Fruit fly (Drosophila melanogaster) whole organism, embryonic: ENCODE measurements around the gene HipHop.

Experiments used
- Asciz ChIP-seq: fragments of 200-800 bp; sonication (Bioruptor generic); optimal IDR thresholded peaks from 2 replicates; lab custom pipeline; 2017; ENCODE audit warnings: missing biosample characterization, mild to moderate bottlenecking, missing genetic modification characterization, missing genetic modification reagents
- B-H2 ChIP-seq: fragments of 200-800 bp; sonication (Bioruptor generic); optimal IDR thresholded peaks from 2 replicates; lab custom pipeline; 2018; ENCODE audit warnings: missing biosample characterization, mild to moderate bottlenecking, missing genetic modification characterization
- CG10147 ChIP-seq: fragments of 200-800 bp; sonication (Bioruptor generic); optimal IDR thresholded peaks from 2 replicates; lab custom pipeline; 2019; ENCODE audit warnings: missing biosample characterization, mild to moderate bottlenecking, missing genetic modification characterization, moderate library complexity
- CG1024 ChIP-seq: fragments of 200-800 bp; sonication (Bioruptor generic); IDR thresholded peaks from 2 replicates; pipeline ENCODE4 v1.3.6; 2022; ENCODE audit warnings: missing biosample characterization, missing genetic modification characterization
- CG12071 ChIP-seq: fragments of 200-800 bp; sonication (Bioruptor generic); optimal IDR thresholded peaks from 3 replicates; lab custom pipeline; 2018; ENCODE audit warnings: missing biosample characterization, mild to moderate bottlenecking, missing genetic modification characterization
- CG12391 ChIP-seq: fragments of 200-800 bp; sonication (Bioruptor generic); optimal IDR thresholded peaks from 3 replicates; lab custom pipeline; 2018; ENCODE audit warnings: missing biosample characterization, mild to moderate bottlenecking, missing genetic modification characterization, moderate library complexity
- CG13624 ChIP-seq: fragments of 200-800 bp; sonication (Bioruptor generic); optimal IDR thresholded peaks from 2 replicates; lab custom pipeline; 2016; ENCODE audit warnings: missing biosample characterization, missing genetic modification characterization
- CG15514 ChIP-seq: fragments of 200-800 bp; sonication (Bioruptor generic); optimal IDR thresholded peaks from 3 replicates; lab custom pipeline; 2017; ENCODE audit warnings: missing biosample characterization, missing genetic modification characterization, mild to moderate bottlenecking, moderate library complexity, missing genetic modification reagents
- CG1602 ChIP-seq: fragments of 200-800 bp; sonication (Bioruptor generic); optimal IDR thresholded peaks from 3 replicates; lab custom pipeline; 2016; ENCODE audit warnings: missing biosample characterization, missing genetic modification characterization
- CG17385 ChIP-seq: fragments of 200-800 bp; sonication (Bioruptor generic); optimal IDR thresholded peaks from 3 replicates; lab custom pipeline; 2018; ENCODE audit warnings: missing biosample characterization, mild to moderate bottlenecking, missing genetic modification characterization
- CG18476 ChIP-seq: fragments of 200-800 bp; sonication (Bioruptor generic); optimal IDR thresholded peaks from 2 replicates; lab custom pipeline; 2016; ENCODE audit warnings: missing biosample characterization, mild to moderate bottlenecking, missing genetic modification characterization
- CG2120 ChIP-seq: fragments of 200-800 bp; sonication (Bioruptor generic); optimal IDR thresholded peaks from 3 replicates; lab custom pipeline; 2016; ENCODE audit warnings: missing biosample characterization, missing genetic modification characterization
- CG2889 ChIP-seq: fragments of 200-800 bp; sonication (Bioruptor generic); IDR thresholded peaks from 3 replicates; pipeline ENCODE4 v1.3.6; 2022; ENCODE audit warnings: missing biosample characterization, missing genetic modification characterization
- CG3726 ChIP-seq: fragments of 200-800 bp; sonication (Bioruptor generic); IDR thresholded peaks from 3 replicates; pipeline ENCODE4, ENCODE4 v1.3.6; 2022; ENCODE audit warnings: missing biosample characterization, missing genetic modification characterization
- CG3847 ChIP-seq: fragments of 200-800 bp; sonication (Bioruptor generic); IDR thresholded peaks from 2 replicates; pipeline ENCODE4 v1.3.6; 2022; ENCODE audit warnings: missing biosample characterization, missing genetic modification characterization
- CG4328 ChIP-seq: fragments of 200-800 bp; sonication (Bioruptor generic); optimal IDR thresholded peaks from 3 replicates; lab custom pipeline; 2017; ENCODE audit warnings: missing biosample characterization, missing genetic modification reagents, missing genetic modification characterization
- CG4730 ChIP-seq: fragments of 200-800 bp; sonication (Bioruptor generic); IDR thresholded peaks from 2 replicates; pipeline ENCODE4 v1.3.6; 2022; ENCODE audit warnings: missing biosample characterization, missing genetic modification characterization
- CG7372 ChIP-seq: fragments of 200-800 bp; sonication (Bioruptor generic); IDR thresholded peaks from 2 replicates; pipeline ENCODE4 v1.3.6; 2022; ENCODE audit warnings: missing biosample characterization, missing genetic modification characterization
- CG8765 ChIP-seq: fragments of 200-800 bp; sonication (Bioruptor generic); IDR thresholded peaks from 2 replicates; pipeline ENCODE4 v1.3.6; 2022; ENCODE audit warnings: missing biosample characterization, missing genetic modification characterization
- CHES-1-like ChIP-seq: fragments of 200-800 bp; sonication (Bioruptor generic); optimal IDR thresholded peaks from 2 replicates; lab custom pipeline; 2016; ENCODE audit warnings: missing biosample characterization, missing genetic modification characterization
- Camta ChIP-seq: fragments of 200-800 bp; sonication (Bioruptor generic); optimal IDR thresholded peaks from 2 replicates; lab custom pipeline; 2016; ENCODE audit warnings: missing biosample characterization, missing genetic modification characterization
- Fer2 ChIP-seq: fragments of 200-800 bp; sonication (Bioruptor generic); optimal IDR thresholded peaks from 2 replicates; lab custom pipeline; 2018; ENCODE audit warnings: missing biosample characterization, mild to moderate bottlenecking, missing genetic modification characterization, moderate library complexity
- HLH3B ChIP-seq: fragments of 200-800 bp; sonication (Bioruptor generic); IDR thresholded peaks from 2 replicates; pipeline ENCODE4 v1.3.6; 2022; ENCODE audit warnings: missing biosample characterization, missing genetic modification characterization
- Hand ChIP-seq: fragments of 200-800 bp; sonication (Bioruptor generic); optimal IDR thresholded peaks from 2 replicates; lab custom pipeline; 2017; ENCODE audit warnings: mild to moderate bottlenecking, missing biosample characterization, missing genetic modification reagents, missing genetic modification characterization
- Hr39 ChIP-seq: fragments of >200 bp; optimal IDR thresholded peaks from 2 replicates; lab custom pipeline; 2017
- Lpt ChIP-seq: fragments of >200 bp; optimal IDR thresholded peaks from 2 replicates; lab custom pipeline; 2018; ENCODE audit warnings: missing biosample characterization, missing genetic modification characterization
- Mad ChIP-seq: fragments of 200-800 bp; sonication (Bioruptor generic); optimal IDR thresholded peaks from 2 replicates; lab custom pipeline; 2016; ENCODE audit warnings: missing biosample characterization, missing genetic modification characterization
- Myb ChIP-seq: fragments of 200-800 bp; sonication (Bioruptor generic); optimal IDR thresholded peaks from 2 replicates; lab custom pipeline; 2016; ENCODE audit warnings: missing biosample characterization, missing genetic modification characterization
- Nf-YA ChIP-seq: fragments of 200-800 bp; sonication (Bioruptor generic); IDR thresholded peaks from 2 replicates; pipeline ENCODE4 v1.3.6; 2022; ENCODE audit warnings: missing biosample characterization, missing genetic modification characterization
- amos ChIP-seq: fragments of 200-800 bp; sonication (Bioruptor generic); IDR thresholded peaks from 2 replicates; pipeline ENCODE4 v1.3.6; 2022; ENCODE audit warnings: missing biosample characterization, missing genetic modification characterization; ENCODE audit not compliant: partially characterized antibody
- cad ChIP-seq: fragments of >200 bp; optimal IDR thresholded peaks from 2 replicates; lab custom pipeline; 2017; ENCODE audit warnings: missing biosample characterization, missing genetic modification characterization
- crp ChIP-seq, 2 experiments: fragments of 200-800 bp; sonication (Bioruptor generic); optimal IDR thresholded peaks; 2 replicates in 1 of 2; 3 replicates in 1 of 2; lab custom pipeline; 2017; ENCODE audit warnings: missing biosample characterization in 2 of 2, missing genetic modification characterization in 2 of 2, mild to moderate bottlenecking in 1 of 2, moderate library complexity in 1 of 2
- cwo ChIP-seq: fragments of 200-800 bp; sonication (Bioruptor generic); optimal IDR thresholded peaks from 3 replicates; lab custom pipeline; 2017; ENCODE audit warnings: missing biosample characterization, missing genetic modification characterization, mild to moderate bottlenecking, moderate library complexity, missing genetic modification reagents
- ewg ChIP-seq: fragments of 200-800 bp; sonication (Bioruptor generic); optimal IDR thresholded peaks from 3 replicates; lab custom pipeline; 2017; ENCODE audit warnings: mild to moderate bottlenecking, missing biosample characterization, missing genetic modification reagents, missing genetic modification characterization
- exex ChIP-seq: fragments of 200-800 bp; sonication (Bioruptor generic); optimal IDR thresholded peaks from 4 replicates; lab custom pipeline; 2018; ENCODE audit warnings: missing biosample characterization, mild to moderate bottlenecking, missing genetic modification characterization, moderate library complexity
- ftz-f1 ChIP-seq: fragments of 200-800 bp; sonication (Bioruptor generic); optimal IDR thresholded peaks from 2 replicates; lab custom pipeline; 2016; ENCODE audit warnings: missing biosample characterization, missing genetic modification characterization
- grn ChIP-seq: fragments of 200-800 bp; sonication (Bioruptor generic); optimal IDR thresholded peaks from 3 replicates; lab custom pipeline; 2017; ENCODE audit warnings: missing biosample characterization, missing genetic modification characterization
- lov ChIP-seq, 2 experiments: fragments of 200-800 bp in 1 of 2; fragments of >200 bp in 1 of 2; sonication (Bioruptor generic) in 1 of 2; IDR thresholded peaks in 1 of 2; optimal IDR thresholded peaks in 1 of 2; 2 replicates in 1 of 2; 3 replicates in 1 of 2; pipeline versions ENCODE4 v1.3.6 to Lab custom; 2017 to 2022; ENCODE audit warnings: missing biosample characterization in 1 of 2, missing genetic modification characterization in 1 of 2
- mam ChIP-seq: fragments of 200-800 bp; sonication (Bioruptor generic); optimal IDR thresholded peaks from 3 replicates; lab custom pipeline; 2016; ENCODE audit warnings: missing biosample characterization, missing genetic modification characterization
- odd ChIP-seq: fragments of 200-800 bp; sonication (Bioruptor generic); optimal IDR thresholded peaks from 2 replicates; lab custom pipeline; 2017; ENCODE audit warnings: missing biosample characterization, mild to moderate bottlenecking, missing genetic modification characterization
- onecut ChIP-seq: fragments of 200-800 bp; sonication (Bioruptor generic); IDR thresholded peaks from 2 replicates; pipeline ENCODE4 v1.3.6; 2022; ENCODE audit warnings: missing biosample characterization, missing genetic modification characterization
- pho ChIP-seq: fragments of 200-800 bp; sonication (Bioruptor generic); optimal IDR thresholded peaks from 2 replicates; lab custom pipeline; 2016; ENCODE audit warnings: missing biosample characterization, missing genetic modification characterization
- pum ChIP-seq: fragments of 200-800 bp; sonication (Bioruptor generic); optimal IDR thresholded peaks from 2 replicates; lab custom pipeline; 2016; ENCODE audit warnings: missing biosample characterization, missing genetic modification characterization
- salm ChIP-seq: fragments of 200-800 bp; sonication (Bioruptor generic); optimal IDR thresholded peaks from 2 replicates; lab custom pipeline; 2018; ENCODE audit warnings: missing biosample characterization, mild to moderate bottlenecking, missing genetic modification characterization
- seq ChIP-seq: fragments of 200-800 bp; sonication (Bioruptor generic); IDR thresholded peaks from 2 replicates; pipeline ENCODE4 v1.3.6; 2022; ENCODE audit warnings: missing biosample characterization, missing genetic modification characterization
- ssp ChIP-seq: fragments of 200-800 bp; sonication (Bioruptor generic); IDR thresholded peaks from 2 replicates; pipeline ENCODE4 v1.3.6; 2022; ENCODE audit warnings: missing biosample characterization, missing genetic modification characterization
- stwl ChIP-seq: fragments of 200-800 bp; sonication (Bioruptor generic); optimal IDR thresholded peaks from 3 replicates; lab custom pipeline; 2018; ENCODE audit warnings: missing biosample characterization, mild to moderate bottlenecking, missing genetic modification characterization, moderate library complexity
- tna ChIP-seq: fragments of 200-800 bp; sonication (Bioruptor generic); IDR thresholded peaks from 2 replicates; pipeline ENCODE4 v1.3.6; 2022; ENCODE audit warnings: missing biosample characterization, missing genetic modification characterization; ENCODE audit not compliant: partially characterized antibody
- toy ChIP-seq: fragments of 200-800 bp; sonication (Bioruptor generic); IDR thresholded peaks from 2 replicates; pipeline ENCODE4 v1.3.6; 2022; ENCODE audit warnings: missing biosample characterization, missing genetic modification characterization
- vvl ChIP-seq: fragments of 200-800 bp; sonication (Bioruptor generic); IDR thresholded peaks from 2 replicates; pipeline ENCODE4 v1.3.6; 2022; ENCODE audit warnings: missing biosample characterization, missing genetic modification characterization
- z ChIP-seq: fragments of 200-800 bp; sonication (Bioruptor generic); IDR thresholded peaks from 3 replicates; pipeline ENCODE4 v1.3.6; 2022; ENCODE audit warnings: missing biosample characterization, missing genetic modification characterization

The HipHop gene

dm6 chr3L:18784562-18784961 is 36.4 kb upstream of the HipHop start (continued):
- peak; percentile 43; the same call in 1 of the 2 replicates for TF ChIP-seq CG3847 (GFP tag; lab: Robert Waterston, UW)
- TF ChIP-seq Nf-YA (GFP tag; lab: Robert Waterston, UW) = 0 out of 2 replicates have a peak, but pooled peaks have one; percentile 42
- TF ChIP-seq Hand (GFP tag; lab: Kevin White, UChicago) = no peak
- peak; percentile 21 for TF ChIP-seq pum
- TF ChIP-seq mam = peak; percentile 26
- peak; percentile 77 for TF ChIP-seq HLH3B (GFP tag; lab: Robert Waterston, UW)
- peak; percentile 12 for TF ChIP-seq pho
- TF ChIP-seq onecut = peak; percentile 49
- peak; percentile 40 for TF ChIP-seq ftz-f1 (GFP tag; lab: Kevin White, UChicago)
- no peak for TF ChIP-seq ewg (GFP tag; lab: Kevin White, UChicago)
- TF ChIP-seq Lpt (GFP tag; lab: Kevin White, UChicago) = no peak
- no peak for TF ChIP-seq Fer2 (tag; lab: Kevin White, UChicago)
- TF ChIP-seq CG8765 = no peak
- TF ChIP-seq CG13624 (GFP tag; lab: Kevin White, UChicago) = peak; percentile 52
- peak; percentile 32 for TF ChIP-seq Camta (GFP tag; lab: Kevin White, UChicago)
- TF ChIP-seq CG18476 (GFP tag; lab: Kevin White, UChicago) = peak; percentile 10
- TF ChIP-seq CG10147 = no peak
- TF ChIP-seq exex (tag; lab: Kevin White, UChicago) = peak; percentile 8
- no peak for TF ChIP-seq cad (GFP tag; lab: Kevin White, UChicago)
- no peak for TF ChIP-seq crp (GFP tag; optimal IDR thresholded peaks at IDR 0.05; lab: Kevin White, UChicago)
- peak; percentile 6 for TF ChIP-seq Myb
- TF ChIP-seq CG7372 (GFP tag; lab: Robert Waterston, UW) = peak; percentile 18; the same call in 1 of the 2 replicates
- TF ChIP-seq Hr39 (lab: Kevin White, UChicago) = no peak
- no peak for TF ChIP-seq B-H2 (GFP tag; lab: Kevin White, UChicago)
- peak; percentile 88 for TF ChIP-seq vvl
- peak; percentile 61 for TF ChIP-seq Asciz
- TF ChIP-seq CG4328 (GFP tag; lab: Kevin White, UChicago) = no peak
- TF ChIP-seq tna = peak; percentile 52; the same call in 1 of the 2 replicates
- peak; percentile 41 for TF ChIP-seq CHES-1-like (GFP tag; lab: Kevin White, UChicago)
- TF ChIP-seq CG15514 = peak; percentile 39
- peak; percentile 27 for TF ChIP-seq salm
- peak; percentile 58 for TF ChIP-seq CG12391 (tag; lab: Kevin White, UChicago)
- TF ChIP-seq grn (GFP tag; lab: Kevin White, UChicago) = peak; percentile 2
- peak; percentile 38 for TF ChIP-seq CG2120 (GFP tag; lab: Kevin White, UChicago)
- TF ChIP-seq toy (GFP tag; lab: Robert Waterston, UW) = 0 out of 2 replicates have a peak, but pooled peaks have one; percentile 35
- TF ChIP-seq lov (optimal IDR thresholded peaks at IDR 0.05; lab: Kevin White, UChicago) = no peak
- no peak for TF ChIP-seq lov (GFP tag; IDR thresholded peaks at IDR 0.05; lab: Robert Waterston, UW)
- TF ChIP-seq Mad = peak; percentile 30
- no peak for TF ChIP-seq CG1024
- TF ChIP-seq odd (GFP tag; lab: Kevin White, UChicago) = no peak
- peak; percentile 32; the same call in 1 of the 2 replicates for TF ChIP-seq ssp (GFP tag; lab: Robert Waterston, UW)
- peak; percentile 35 for TF ChIP-seq CG12071 (GFP tag; lab: Kevin White, UChicago)
- TF ChIP-seq CG17385 = peak; percentile 49
- TF ChIP-seq cwo (GFP tag; lab: Kevin White, UChicago) = peak; percentile 13
- TF ChIP-seq z (GFP tag; lab: Robert Waterston, UW) = no peak
- TF ChIP-seq amos (GFP tag; lab: Robert Waterston, UW) = no peak
- peak; percentile 61; the same call in 2 of the 3 replicates for TF ChIP-seq CG2889 (GFP tag; lab: Robert Waterston, UW)
- peak; percentile 81 for TF ChIP-seq seq
- TF ChIP-seq CG4730 = peak; percentile 68
- TF ChIP-seq CG3726 (GFP tag; lab: Robert Waterston, UW) = 0 out of 3 replicates have a peak, but pooled peaks have one; percentile 45
- TF ChIP-seq stwl (tag; lab: Kevin White, UChicago) = no peak
- TF ChIP-seq CG1602 (GFP tag; lab: Kevin White, UChicago) = peak; percentile 30
